Fruit fly (Drosophila melanogaster): Measurements from ENCODE around the gene RpL35A.

DNA sequence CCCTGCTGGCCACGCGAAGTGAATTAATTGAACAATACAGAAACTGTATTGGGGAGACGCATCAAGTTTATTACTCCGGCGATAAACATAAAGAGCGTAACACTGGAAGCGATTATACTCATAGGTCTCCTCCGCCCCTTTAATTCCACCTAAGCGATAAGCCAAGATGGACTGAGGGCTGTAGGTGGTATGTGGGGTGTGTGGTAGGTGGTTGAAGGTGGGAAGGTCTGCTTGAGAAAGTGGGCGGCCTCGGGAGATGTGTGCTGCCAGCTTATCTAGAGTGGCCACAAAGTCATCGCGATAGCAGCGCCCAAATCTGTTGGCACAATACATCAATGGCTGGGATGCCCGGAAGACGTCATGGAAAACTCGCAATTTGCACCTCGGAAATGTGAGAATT lies 30.7 kb upstream of the RpL35A start:
- TF ChIP-seq CG12768 (GFP tag; optimal IDR thresholded peaks at IDR 0.05) (no peak), CG1620 (GFP tag; optimal IDR thresholded peaks at IDR 0.05) (no peak), CG7101 (tag; optimal IDR thresholded peaks at IDR 0.05) (no peak), CG11617 (GFP tag; optimal IDR thresholded peaks at IDR 0.05) (no peak), Clk (GFP tag; optimal IDR thresholded peaks at IDR 0.05) (no peak)

All from whole organism, adult.